Worm (Caenorhabditis elegans) whole organism, L3 larva: Measurements from ENCODE around the gene nduc-2.
A peak's percentile ranks its signal among the peaks of the same experiment; 100 is the strongest.

Source experiments
- R02D3.7 ChIP-seq: fragments of 150-350 bp; optimal IDR thresholded peaks from 2 replicates; lab custom pipeline; 2014; ENCODE audit warnings: missing biosample characterization, missing genetic modification characterization
- ZK546.5 ChIP-seq: sonication (generic microtip); optimal IDR thresholded peaks from 2 replicates; lab custom pipeline; 2017; ENCODE audit warnings: missing biosample characterization, missing genetic modification characterization
- aly-2 ChIP-seq: fragments of 150-350 bp; optimal IDR thresholded peaks from 2 replicates; lab custom pipeline; 2014; ENCODE audit warnings: missing biosample characterization, missing genetic modification characterization
- ceh-28 ChIP-seq: fragments of 150-350 bp; optimal IDR thresholded peaks from 2 replicates; lab custom pipeline; 2014; ENCODE audit warnings: missing biosample characterization, missing genetic modification reagents, missing genetic modification characterization
- ceh-82 ChIP-seq: fragments of 150-350 bp; optimal IDR thresholded peaks from 2 replicates; lab custom pipeline; 2014; ENCODE audit warnings: missing biosample characterization, missing genetic modification characterization
- ceh-9 ChIP-seq: sonication (generic microtip); optimal IDR thresholded peaks from 2 replicates; lab custom pipeline; 2018; ENCODE audit warnings: missing biosample characterization, missing genetic modification characterization
- daf-12 ChIP-seq: fragments of 150-350 bp; optimal IDR thresholded peaks from 2 replicates; lab custom pipeline; 2014; ENCODE audit warnings: missing biosample characterization, missing genetic modification reagents, missing genetic modification characterization
- egl-27 ChIP-seq: sonication (generic microtip); optimal IDR thresholded peaks from 4 replicates; lab custom pipeline; 2017; ENCODE audit warnings: missing biosample characterization, missing genetic modification reagents, missing genetic modification characterization
- egl-5 ChIP-seq: fragments of 150-350 bp; optimal IDR thresholded peaks from 2 replicates; lab custom pipeline; 2017; ENCODE audit warnings: missing biosample characterization, missing genetic modification reagents, missing genetic modification characterization, inconsistent platforms
- elt-3 ChIP-seq, 3 experiments: fragments of 150-350 bp in 1 of 3; sonication (generic microtip) in 2 of 3; optimal IDR thresholded peaks; 2 replicates in 2 of 3; 4 replicates in 1 of 3; lab custom pipeline; 2014 to 2017; ENCODE audit warnings: missing biosample characterization in 3 of 3, missing genetic modification characterization in 3 of 3
- eor-1 ChIP-seq, 2 experiments: fragments of 150-350 bp; optimal IDR thresholded peaks; 2 replicates each; lab custom pipeline; 2014 to 2018; ENCODE audit warnings: missing biosample characterization in 2 of 2, missing genetic modification characterization in 2 of 2
- fkh-2 ChIP-seq: fragments of 150-350 bp; optimal IDR thresholded peaks from 2 replicates; lab custom pipeline; 2014; ENCODE audit warnings: missing biosample characterization, missing genetic modification reagents, missing genetic modification characterization
- hmg-11 ChIP-seq: sonication (generic microtip); optimal IDR thresholded peaks from 2 replicates; lab custom pipeline; 2016; ENCODE audit warnings: missing genetic modification characterization, missing compliant biosample characterization
- jun-1 ChIP-seq: fragments of 150-350 bp; optimal IDR thresholded peaks from 2 replicates; lab custom pipeline; 2014; ENCODE audit warnings: missing biosample characterization, missing genetic modification reagents, missing genetic modification characterization
- lin-15B ChIP-seq: fragments of 150-350 bp; optimal IDR thresholded peaks from 2 replicates; lab custom pipeline; 2014; ENCODE audit warnings: missing biosample characterization, missing genetic modification characterization
- lin-39 ChIP-seq: fragments of 150-350 bp; optimal IDR thresholded peaks from 2 replicates; lab custom pipeline; 2018; ENCODE audit warnings: missing biosample characterization, missing genetic modification reagents, missing genetic modification characterization
- mdl-1 ChIP-seq: fragments of 150-350 bp; optimal IDR thresholded peaks from 2 replicates; lab custom pipeline; 2014; ENCODE audit warnings: missing biosample characterization, missing genetic modification characterization
- mml-1 ChIP-seq: fragments of 150-350 bp; sonication (generic microtip); optimal IDR thresholded peaks from 3 replicates; lab custom pipeline; 2014; ENCODE audit warnings: missing biosample characterization, missing genetic modification characterization
- nhr-11 ChIP-seq: fragments of 150-350 bp; optimal IDR thresholded peaks from 2 replicates; lab custom pipeline; 2014; ENCODE audit warnings: missing biosample characterization, missing genetic modification characterization
- nhr-12 ChIP-seq: fragments of 150-350 bp; optimal IDR thresholded peaks from 2 replicates; lab custom pipeline; 2014; ENCODE audit warnings: missing biosample characterization, missing genetic modification characterization
- nhr-23 ChIP-seq: fragments of 150-350 bp; optimal IDR thresholded peaks from 2 replicates; lab custom pipeline; 2014; ENCODE audit warnings: missing biosample characterization, missing genetic modification reagents, missing genetic modification characterization
- nhr-237 ChIP-seq: fragments of 150-350 bp; optimal IDR thresholded peaks from 2 replicates; lab custom pipeline; 2014; ENCODE audit warnings: missing biosample characterization, missing genetic modification characterization
- nhr-25 ChIP-seq: sonication (generic microtip); optimal IDR thresholded peaks from 2 replicates; lab custom pipeline; 2017; ENCODE audit warnings: missing biosample characterization, missing genetic modification characterization
- nhr-28 ChIP-seq: fragments of 150-350 bp; optimal IDR thresholded peaks from 2 replicates; lab custom pipeline; 2014; ENCODE audit warnings: missing biosample characterization, missing genetic modification characterization
- nhr-43 ChIP-seq: sonication (generic microtip); optimal IDR thresholded peaks from 2 replicates; lab custom pipeline; 2016; ENCODE audit warnings: mild to moderate bottlenecking, missing genetic modification characterization, missing compliant biosample characterization; ENCODE audit not compliant: poor library complexity, severe bottlenecking
- pha-4 ChIP-seq: fragments of 150-350 bp; optimal IDR thresholded peaks from 2 replicates; lab custom pipeline; 2014; ENCODE audit warnings: missing biosample characterization, missing genetic modification reagents, missing genetic modification characterization
- sea-2 ChIP-seq: fragments of 150-350 bp; sonication (generic microtip); optimal IDR thresholded peaks from 4 replicates; lab custom pipeline; 2014; ENCODE audit warnings: missing biosample characterization, missing genetic modification reagents, missing genetic modification characterization
- skn-1 ChIP-seq: fragments of 150-350 bp; optimal IDR thresholded peaks from 2 replicates; lab custom pipeline; 2014; ENCODE audit warnings: missing biosample characterization, missing genetic modification characterization
- tbx-2 ChIP-seq: sonication (generic microtip); optimal IDR thresholded peaks from 2 replicates; lab custom pipeline; 2016; ENCODE audit warnings: mild to moderate bottlenecking, missing genetic modification characterization, missing compliant biosample characterization
- unc-39 ChIP-seq: sonication (generic microtip); optimal IDR thresholded peaks from 4 replicates; lab custom pipeline; 2017; ENCODE audit warnings: missing biosample characterization, missing genetic modification characterization
- unc-62 ChIP-seq: fragments of 150-350 bp; sonication (generic microtip); optimal IDR thresholded peaks from 4 replicates; lab custom pipeline; 2014; ENCODE audit warnings: missing biosample characterization, missing genetic modification reagents, missing genetic modification characterization
- zag-1 ChIP-seq: fragments of 150-350 bp; optimal IDR thresholded peaks from 2 replicates; lab custom pipeline; 2014; ENCODE audit warnings: missing biosample characterization, missing genetic modification characterization

nduc-2 gene

ce11 chrIII:2834363-2834762, 47.7 kb downstream of the nduc-2 start, which contains the start of gene txdc-17:
Gene txdc-17, plus strand, starts transcription at chrIII:2834663.
- TF ChIP-seq R02D3.7 (no peak), daf-12 (no peak), unc-62 (no peak), nhr-25 (tag; lab: Kevin White, UChicago) (no peak), ceh-9 (tag; lab: Kevin White, UChicago) (no peak), nhr-237 (tag; lab: Kevin White, UChicago) (no peak), fkh-2 (tag; lab: Kevin White, UChicago) (no peak), nhr-28 (tag; lab: Kevin White, UChicago) (no peak), sea-2 (GFP tag; lab: Kevin White, UChicago) (no peak), skn-1 (tag; lab: Kevin White, UChicago) (no peak), lin-39 (tag; lab: Kevin White, UChicago) (no peak), elt-3 (tag; optimal IDR thresholded peaks at IDR 0.05; lab: Kevin White, UChicago) (no peak), unc-39 (tag; lab: Kevin White, UChicago) (no peak), mdl-1 (tag; lab: Kevin White, UChicago) (no peak), pha-4 (tag; lab: Kevin White, UChicago) (no peak), ZK546.5 (tag; lab: Kevin White, UChicago) (no peak), nhr-12 (tag; lab: Kevin White, UChicago) (no peak)

ce11 chrIII:2834998-2835397, 48.3 kb downstream of the nduc-2 start:
- TF ChIP-seq ceh-28 (tag; lab: Kevin White, UChicago) (peak; percentile 89), hmg-11 (tag; lab: Kevin White, UChicago) (no peak), nhr-12 (tag; lab: Kevin White, UChicago) (no peak), lin-39 (tag; lab: Kevin White, UChicago) (no peak), jun-1 (tag; lab: Kevin White, UChicago) (no peak)

ce11 chrIII:2836339-2836738, 49.7 kb downstream of the nduc-2 start, which contains the start of gene josd-1:
Gene josd-1, plus strand, starts transcription at chrIII:2836639.
- no peak for TF ChIP-seq eor-1 (tag; optimal IDR thresholded peaks at IDR 0.05; lab: Kevin White, UChicago)
- TF ChIP-seq egl-27 (tag; lab: Kevin White, UChicago), result no peak
- TF ChIP-seq mml-1 (tag; lab: Kevin White, UChicago), result no peak
- TF ChIP-seq unc-39 (tag; lab: Kevin White, UChicago), result no peak
- TF ChIP-seq egl-5 (tag; lab: Kevin White, UChicago), result no peak
- TF ChIP-seq ceh-82 (tag; lab: Kevin White, UChicago), result no peak
- TF ChIP-seq lin-15B, result no peak
- no peak for TF ChIP-seq aly-2
- TF ChIP-seq tbx-2 (tag; lab: Kevin White, UChicago), result no peak
- no peak for TF ChIP-seq nhr-23
- TF ChIP-seq fkh-2 (tag; lab: Kevin White, UChicago), result no peak
- TF ChIP-seq nhr-43 (tag; lab: Kevin White, UChicago), result no peak
- no peak for TF ChIP-seq sea-2 (GFP tag; lab: Kevin White, UChicago)
- TF ChIP-seq nhr-11 (tag; lab: Kevin White, UChicago), result no peak
- no peak for TF ChIP-seq zag-1 (tag; lab: Kevin White, UChicago)

ce11 chrIII:2836742-2837416, 50.2 kb downstream of the nduc-2 start:
- peak; percentile 98 for TF ChIP-seq ceh-28 (tag; lab: Kevin White, UChicago)
